Fruit fly (Drosophila melanogaster) whole organism: ENCODE results near the gene CG14221.

ENCODE experiments used
- psq ChIP-seq: fragments of >200 bp; optimal IDR thresholded peaks from 2 replicates; lab custom pipeline; 2017
- usp ChIP-seq: fragments of >200 bp; optimal IDR thresholded peaks from 2 replicates; lab custom pipeline; 2017; ENCODE audit warnings: missing biosample characterization, missing genetic modification characterization, mixed read lengths

dm6 chrX:19601644-19602043 lies 19.4 kb downstream of the CG14221 start, which contains the start of gene CG14220:
- no peak for TF ChIP-seq psq (lab: Kevin White, UChicago)
- no peak for TF ChIP-seq usp
